Worm (Caenorhabditis elegans) whole organism, mixed stage, embryonic: Measurements from ENCODE around the gene F01F1.14.

Experiments used
- blmp-1 ChIP-seq: fragments of 150-350 bp; optimal IDR thresholded peaks from 2 replicates; lab custom pipeline; 2014; ENCODE audit warnings: missing biosample characterization, missing genetic modification characterization
- ceh-83 ChIP-seq: fragments of 200-800 bp; sonication (Bioruptor generic); optimal IDR thresholded peaks from 2 replicates; lab custom pipeline; 2018; ENCODE audit warnings: mild to moderate bottlenecking, missing genetic modification characterization, missing compliant biosample characterization
- ces-1 ChIP-seq: fragments of 150-350 bp; optimal IDR thresholded peaks from 2 replicates; lab custom pipeline; 2014; ENCODE audit warnings: missing biosample characterization, missing genetic modification reagents, missing genetic modification characterization
- drap-1 ChIP-seq: fragments of 200-800 bp; sonication (Bioruptor generic); optimal IDR thresholded peaks from 3 replicates; lab custom pipeline; 2018; ENCODE audit warnings: mild to moderate bottlenecking, missing genetic modification characterization, missing compliant biosample characterization
- lin-13 ChIP-seq: fragments of 150-350 bp; optimal IDR thresholded peaks from 2 replicates; lab custom pipeline; 2014; ENCODE audit warnings: missing biosample characterization, missing genetic modification characterization
- lsy-2 ChIP-seq: fragments of 150-350 bp; optimal IDR thresholded peaks from 2 replicates; lab custom pipeline; 2014; ENCODE audit warnings: missing biosample characterization, missing genetic modification characterization
- nhr-237 ChIP-seq: fragments of 150-350 bp; optimal IDR thresholded peaks from 2 replicates; lab custom pipeline; 2014; ENCODE audit warnings: missing biosample characterization, missing genetic modification characterization
- nhr-76 ChIP-seq: sonication (generic microtip); optimal IDR thresholded peaks from 2 replicates; lab custom pipeline; 2017; ENCODE audit warnings: missing biosample characterization, missing genetic modification characterization
- pha-4 ChIP-seq: fragments of 150-350 bp; optimal IDR thresholded peaks from 2 replicates; lab custom pipeline; 2018; ENCODE audit warnings: missing biosample characterization, missing genetic modification reagents, missing genetic modification characterization
- snpc-4 ChIP-seq: fragments of 150-350 bp; optimal IDR thresholded peaks from 2 replicates; lab custom pipeline; 2014; ENCODE audit warnings: missing biosample characterization, missing genetic modification characterization
- unc-39 ChIP-seq: fragments of 150-350 bp; optimal IDR thresholded peaks from 2 replicates; lab custom pipeline; 2014; ENCODE audit warnings: missing biosample characterization, missing genetic modification characterization
- unc-62 ChIP-seq: fragments of 150-350 bp; optimal IDR thresholded peaks from 2 replicates; lab custom pipeline; 2014; ENCODE audit warnings: missing biosample characterization, missing genetic modification reagents, missing genetic modification characterization
- ztf-11 ChIP-seq: fragments of 150-350 bp; optimal IDR thresholded peaks from 2 replicates; lab custom pipeline; 2014; ENCODE audit warnings: missing biosample characterization, missing genetic modification characterization

ce11 chrIII:5836261-5836660 is 46.5 kb downstream of the F01F1.14 start:
- no peak for TF ChIP-seq unc-62
- TF ChIP-seq ceh-83 (GFP tag; lab: Kevin White, UChicago): no peak
- no peak for TF ChIP-seq pha-4 (tag; lab: Kevin White, UChicago)
- no peak for TF ChIP-seq ces-1 (GFP tag; lab: Kevin White, UChicago)
- no peak for TF ChIP-seq blmp-1 (tag; lab: Kevin White, UChicago)
- TF ChIP-seq ztf-11: no peak
- no peak for TF ChIP-seq lin-13
- no peak for TF ChIP-seq nhr-76 (tag; lab: Kevin White, UChicago)
- no peak for TF ChIP-seq lsy-2 (tag; lab: Kevin White, UChicago)
- TF ChIP-seq unc-39 (tag; lab: Kevin White, UChicago): no peak
- no peak for TF ChIP-seq drap-1 (GFP tag; lab: Kevin White, UChicago)
- TF ChIP-seq nhr-237: no peak
- no peak for TF ChIP-seq snpc-4 (tag; lab: Kevin White, UChicago)
